Comparison of ENCODE assay signal across 3 fruit fly cellular contexts in genomic region chrX:17714976-17715375, dm6.
TF ChIP-seq lines count a peak whose summit lies in the region.

No protein-coding gene starts in this region.

- no peak for TF ChIP-seq CTCF in whole organism, embryonic (GFP tag; optimal IDR thresholded peaks at IDR 0.05; lab: Kevin White, UChicago)

TF ChIP-seq in whole organism, embryonic, 481 proteins besides CTCF, POLR2A, EP300 and RAD21:
- peak; percentile 63 for TF ChIP-seq CG4360 (GFP tag; IDR thresholded peaks at IDR 0.05; lab: Robert Waterston, UW)
- no peak for TF ChIP-seq CG3065 (GFP tag; optimal IDR thresholded peaks at IDR 0.05; lab: Kevin White, UChicago)
- 0 out of 2 replicates have a peak, but pooled peaks have one; percentile 20 for TF ChIP-seq Awh (GFP tag; IDR thresholded peaks at IDR 0.05; lab: Robert Waterston, UW)
- no peak for TF ChIP-seq sob (GFP tag; IDR thresholded peaks at IDR 0.05; lab: Robert Waterston, UW)
- peak; percentile 18 for TF ChIP-seq oc (tag; optimal IDR thresholded peaks at IDR 0.05; lab: Kevin White, UChicago)
- peak; percentile 42 for TF ChIP-seq Ets65A (GFP tag; lab: Kevin White, UChicago)
- TF ChIP-seq kni (GFP tag; optimal IDR thresholded peaks at IDR 0.05; lab: Kevin White, UChicago), result peak; percentile 35
- TF ChIP-seq CG10979 (tag; optimal IDR thresholded peaks at IDR 0.05; lab: Kevin White, UChicago), result no peak
- peak; percentile 32 for TF ChIP-seq CG1832 (GFP tag; optimal IDR thresholded peaks at IDR 0.05; lab: Kevin White, UChicago)
- TF ChIP-seq BtbVII (GFP tag; optimal IDR thresholded peaks at IDR 0.05; lab: Kevin White, UChicago), result no peak
- TF ChIP-seq CG6791 (GFP tag; IDR thresholded peaks at IDR 0.05; lab: Robert Waterston, UW; ENCODE audit: partially characterized antibody), result 0 out of 3 replicates have a peak, but pooled peaks have one; percentile 11
- no peak for TF ChIP-seq Drgx (GFP tag; IDR thresholded peaks at IDR 0.05; lab: Robert Waterston, UW)
- TF ChIP-seq fru (optimal IDR thresholded peaks at IDR 0.05; lab: Kevin White, UChicago), result no peak
- peak; percentile 96 for TF ChIP-seq Blimp-1 (GFP tag; optimal IDR thresholded peaks at IDR 0.05; lab: Kevin White, UChicago)
TF ChIP-seq in whole organism, embryonic: peak in this region for 8.

TF ChIP-seq in whole organism, prepupa, 60 proteins besides CTCF, POLR2A, EP300 and RAD21:
- peak; percentile 27 for TF ChIP-seq CG6276 (GFP tag; optimal IDR thresholded peaks at IDR 0.05; lab: Kevin White, UChicago)
- peak; percentile 10 for TF ChIP-seq Lpt (GFP tag; optimal IDR thresholded peaks at IDR 0.05; lab: Kevin White, UChicago)
- TF ChIP-seq dac (GFP tag; optimal IDR thresholded peaks at IDR 0.05; lab: Kevin White, UChicago), result no peak
- TF ChIP-seq Eip78C (GFP tag; lab: Kevin White, UChicago), result peak; percentile 1
- TF ChIP-seq CG6808 (GFP tag; optimal IDR thresholded peaks at IDR 0.05; lab: Kevin White, UChicago), result no peak

TF ChIP-seq in whole organism, pupa, 21 proteins besides CTCF, POLR2A, EP300 and RAD21:
- TF ChIP-seq CG8159 (tag; optimal IDR thresholded peaks at IDR 0.05; lab: Kevin White, UChicago) (no peak), CG13204 (GFP tag; optimal IDR thresholded peaks at IDR 0.05; lab: Kevin White, UChicago) (no peak), CG14655 (GFP tag; optimal IDR thresholded peaks at IDR 0.05; lab: Kevin White, UChicago) (peak; percentile 35), CG8301 (tag; optimal IDR thresholded peaks at IDR 0.05; lab: Kevin White, UChicago) (peak; percentile 22), Pif1B (GFP tag; optimal IDR thresholded peaks at IDR 0.05; lab: Kevin White, UChicago) (no peak)

Comparison
In these comparisons a context has a peak if more than half of its experiments do, and no peak if none do; other contexts are left out.
1. Of the 7 proteins assayed by ChIP-seq in both whole organism, embryonic and whole organism, prepupa: peak only in whole organism, embryonic: Blimp-1; only in whole organism, prepupa: Lpt; in both: none; in neither: 5.